Fruit fly (Drosophila melanogaster): ENCODE measurements around the gene CG8664.

CG8664 gene

dm6 chrX:17329933-17330674, 47.6 kb upstream of the CG8664 start (continued):
- no peak for TF ChIP-seq CG14860 (GFP tag; IDR thresholded peaks at IDR 0.05; ENCODE audit: partially characterized antibody)
- peak; percentile 64 for TF ChIP-seq sens (GFP tag)
- no peak for TF ChIP-seq Lpt (GFP tag; optimal IDR thresholded peaks at IDR 0.05)
- 0 out of 2 replicates have a peak, but pooled peaks have one; percentile 29 for TF ChIP-seq ranshi (GFP tag; IDR thresholded peaks at IDR 0.05)
- peak; percentile 23 for TF ChIP-seq CG9437 (GFP tag; optimal IDR thresholded peaks at IDR 0.05)
- TF ChIP-seq gcm2 (GFP tag; optimal IDR thresholded peaks at IDR 0.05), result peak; percentile 0
- TF ChIP-seq CG30403 (GFP tag; optimal IDR thresholded peaks at IDR 0.05), result peak; percentile 53
- peak; percentile 40; the same call in 1 of the 4 replicates for TF ChIP-seq chinmo (GFP tag; IDR thresholded peaks at IDR 0.05; ENCODE audit: partially characterized antibody)
- TF ChIP-seq CG14050 (GFP tag; IDR thresholded peaks at IDR 0.05), result peak; percentile 15; the same call in 1 of the 3 replicates
- 0 out of 2 replicates have a peak, but pooled peaks have one; percentile 8 for TF ChIP-seq HLH3B (GFP tag; IDR thresholded peaks at IDR 0.05)
- TF ChIP-seq Oli (tag; optimal IDR thresholded peaks at IDR 0.05), result peak; percentile 62
- peak; percentile 35 for TF ChIP-seq cwo (GFP tag; optimal IDR thresholded peaks at IDR 0.05)
- peak; percentile 5 for TF ChIP-seq CG12104 (GFP tag; optimal IDR thresholded peaks at IDR 0.05)
- peak; percentile 50; the same call in 1 of the 2 replicates for TF ChIP-seq Atf6 (GFP tag; IDR thresholded peaks at IDR 0.05)
- peak; percentile 71 for TF ChIP-seq CG32532 (GFP tag; IDR thresholded peaks at IDR 0.05)
- TF ChIP-seq HLH54F (GFP tag; optimal IDR thresholded peaks at IDR 0.05), result peak; percentile 42
- peak; percentile 59 for TF ChIP-seq slbo (GFP tag; IDR thresholded peaks at IDR 0.05)
- no peak for TF ChIP-seq Vsx1 (GFP tag; optimal IDR thresholded peaks at IDR 0.05)
- peak; percentile 15 for TF ChIP-seq pum (GFP tag; optimal IDR thresholded peaks at IDR 0.05)
- peak; percentile 33 for TF ChIP-seq D19A (tag; optimal IDR thresholded peaks at IDR 0.05)
- TF ChIP-seq Nf-YC (tag; optimal IDR thresholded peaks at IDR 0.05), result peak; percentile 57
- peak; percentile 65 for TF ChIP-seq CG2120 (GFP tag; optimal IDR thresholded peaks at IDR 0.05)
- no peak for TF ChIP-seq CG4854 (GFP tag; optimal IDR thresholded peaks at IDR 0.05)
- TF ChIP-seq CG7839 (tag; optimal IDR thresholded peaks at IDR 0.05), result peak; percentile 75
- no peak for TF ChIP-seq sr (GFP tag; IDR thresholded peaks at IDR 0.05)
- TF ChIP-seq unpg (GFP tag; optimal IDR thresholded peaks at IDR 0.05), result peak; percentile 45
- TF ChIP-seq CG8478 (optimal IDR thresholded peaks at IDR 0.05), result no peak
- peak; percentile 50 for TF ChIP-seq Ets65A (GFP tag)
- TF ChIP-seq CG11456 (GFP tag; IDR thresholded peaks at IDR 0.05), result no peak
- no peak for TF ChIP-seq CG1832 (GFP tag; optimal IDR thresholded peaks at IDR 0.05)
- no peak for TF ChIP-seq gcm (GFP tag; optimal IDR thresholded peaks at IDR 0.05)
- TF ChIP-seq peb (GFP tag; IDR thresholded peaks at IDR 0.05), result no peak
- no peak for TF ChIP-seq prd (optimal IDR thresholded peaks at IDR 0.05)
- TF ChIP-seq prd (GFP tag; IDR thresholded peaks at IDR 0.05), result peak; percentile 46; the same call in 1 of the 3 replicates
- TF ChIP-seq CG6175 (GFP tag; IDR thresholded peaks at IDR 0.05), result no peak
- peak; percentile 13 for TF ChIP-seq CG34376 (GFP tag; optimal IDR thresholded peaks at IDR 0.05)
- TF ChIP-seq nau (GFP tag; optimal IDR thresholded peaks at IDR 0.05), result peak; percentile 25
- peak; percentile 52; the same call in 2 of the 3 replicates for TF ChIP-seq tgo (GFP tag; IDR thresholded peaks at IDR 0.05)
- TF ChIP-seq esg (GFP tag; conservative IDR thresholded peaks at IDR 0.05), result 0 out of 2 replicates have a peak, but pooled peaks have one; percentile 10
- no peak for TF ChIP-seq vvl (GFP tag; IDR thresholded peaks at IDR 0.05)
- TF ChIP-seq dimm (GFP tag; IDR thresholded peaks at IDR 0.05), result no peak
- TF ChIP-seq Bteb2 (GFP tag; optimal IDR thresholded peaks at IDR 0.05), result peak; percentile 52
- TF ChIP-seq Hey (tag; optimal IDR thresholded peaks at IDR 0.05), result no peak
- no peak for TF ChIP-seq usp (GFP tag; optimal IDR thresholded peaks at IDR 0.05)
- TF ChIP-seq CG3281 (GFP tag; optimal IDR thresholded peaks at IDR 0.05), result peak; percentile 74
- TF ChIP-seq HmgZ (tag; optimal IDR thresholded peaks at IDR 0.05), result peak; percentile 19
- peak; percentile 48 for TF ChIP-seq CG12391 (tag; optimal IDR thresholded peaks at IDR 0.05)
- peak; percentile 29 for TF ChIP-seq CG15011 (GFP tag; optimal IDR thresholded peaks at IDR 0.05)
- no peak for TF ChIP-seq mld (GFP tag; IDR thresholded peaks at IDR 0.05; ENCODE audit: partially characterized antibody)
- TF ChIP-seq CG4424 (GFP tag; optimal IDR thresholded peaks at IDR 0.05), result peak; percentile 24
